Worm (Caenorhabditis elegans) whole organism, late embryonic: ENCODE measurements around the gene B0222.11.

Experiments
- C38D4.7 ChIP-seq: fragments of 200-800 bp; sonication (Bioruptor generic); optimal IDR thresholded peaks from 2 replicates; lab custom pipeline; 2018; ENCODE audit warnings: mild to moderate bottlenecking, missing genetic modification characterization, moderate library complexity, missing compliant biosample characterization
- K02D7.2 ChIP-seq: sonication (generic microtip); optimal IDR thresholded peaks from 2 replicates; lab custom pipeline; 2017; ENCODE audit warnings: mild to moderate bottlenecking, missing genetic modification characterization, missing compliant biosample characterization
- K09A11.1 ChIP-seq: sonication (generic microtip); optimal IDR thresholded peaks from 2 replicates; lab custom pipeline; 2017; ENCODE audit warnings: antibody characterized with exemption, mild to moderate bottlenecking, missing genetic modification characterization, missing compliant biosample characterization; ENCODE audit not compliant: insufficient read depth
- Y22D7AL.16 ChIP-seq: sonication (generic microtip); optimal IDR thresholded peaks from 2 replicates; lab custom pipeline; 2016; ENCODE audit warnings: missing genetic modification characterization, missing compliant biosample characterization
- ahr-1 ChIP-seq: sonication (generic microtip); optimal IDR thresholded peaks from 2 replicates; lab custom pipeline; 2016; ENCODE audit warnings: missing genetic modification characterization, missing compliant biosample characterization
- ama-1 ChIP-seq: fragments of 150-350 bp; optimal IDR thresholded peaks from 2 replicates; lab custom pipeline; 2014
- ceh-14 ChIP-seq: sonication (generic microtip); optimal IDR thresholded peaks from 2 replicates; lab custom pipeline; 2016; ENCODE audit warnings: missing genotype, missing genetic modification characterization, missing compliant biosample characterization
- ceh-18 ChIP-seq: sonication (generic microtip); optimal IDR thresholded peaks from 2 replicates; lab custom pipeline; 2016; ENCODE audit warnings: missing genetic modification characterization, missing compliant biosample characterization
- ceh-19 ChIP-seq: fragments of 200-800 bp; sonication (Bioruptor generic); optimal IDR thresholded peaks from 2 replicates; lab custom pipeline; 2018; ENCODE audit warnings: mild to moderate bottlenecking, missing genetic modification characterization, missing compliant biosample characterization
- ceh-2 ChIP-seq: sonication (generic microtip); optimal IDR thresholded peaks from 2 replicates; lab custom pipeline; 2016; ENCODE audit warnings: missing genotype, missing genetic modification characterization, missing compliant biosample characterization
- ceh-24 ChIP-seq: sonication (generic microtip); optimal IDR thresholded peaks from 2 replicates; lab custom pipeline; 2016; ENCODE audit warnings: mild to moderate bottlenecking, missing genetic modification characterization, missing compliant biosample characterization
- ceh-30 ChIP-seq: fragments of 150-350 bp; optimal IDR thresholded peaks from 2 replicates; lab custom pipeline; 2014; ENCODE audit warnings: missing biosample characterization, missing genetic modification characterization
- ceh-34 ChIP-seq: sonication (generic microtip); optimal IDR thresholded peaks from 2 replicates; lab custom pipeline; 2016; ENCODE audit warnings: mild to moderate bottlenecking, missing genetic modification characterization, missing compliant biosample characterization
- ceh-45 ChIP-seq: fragments of 200-800 bp; sonication (Bioruptor generic); IDR thresholded peaks from 2 replicates; pipeline ENCODE4 v1.3.6; 2022; ENCODE audit warnings: missing genetic modification reagents, missing genetic modification characterization, missing compliant biosample characterization
- ceh-9 ChIP-seq: sonication (generic microtip); optimal IDR thresholded peaks from 2 replicates; lab custom pipeline; 2016; ENCODE audit warnings: mild to moderate bottlenecking, missing genetic modification characterization, inconsistent platforms, missing compliant biosample characterization
- che-1 ChIP-seq: sonication (generic microtip); optimal IDR thresholded peaks from 2 replicates; lab custom pipeline; 2016; ENCODE audit warnings: mild to moderate bottlenecking, missing genetic modification characterization, missing compliant biosample characterization
- dmd-4 ChIP-seq: sonication (generic microtip); optimal IDR thresholded peaks from 2 replicates; lab custom pipeline; 2016; ENCODE audit warnings: borderline replicate concordance, missing genetic modification characterization, missing compliant biosample characterization
- elt-2 ChIP-seq: sonication (generic microtip); optimal IDR thresholded peaks from 2 replicates; lab custom pipeline; 2016; ENCODE audit warnings: missing genetic modification reagents, missing genetic modification characterization, missing compliant biosample characterization
- eyg-1 ChIP-seq: sonication (generic microtip); optimal IDR thresholded peaks from 2 replicates; lab custom pipeline; 2016; ENCODE audit warnings: missing genotype, missing genetic modification characterization, missing compliant biosample characterization
- fax-1 ChIP-seq: sonication (generic microtip); optimal IDR thresholded peaks from 2 replicates; lab custom pipeline; 2016; ENCODE audit warnings: missing genotype, missing genetic modification characterization, missing compliant biosample characterization
- fkh-6 ChIP-seq: sonication (generic microtip); optimal IDR thresholded peaks from 2 replicates; lab custom pipeline; 2016; ENCODE audit warnings: missing genetic modification characterization, missing compliant biosample characterization
- gmeb-2 ChIP-seq: sonication (generic microtip); optimal IDR thresholded peaks from 2 replicates; lab custom pipeline; 2016; ENCODE audit warnings: missing genetic modification characterization, inconsistent platforms, missing compliant biosample characterization
- hlh-15 ChIP-seq: sonication (generic microtip); optimal IDR thresholded peaks from 2 replicates; lab custom pipeline; 2016; ENCODE audit warnings: missing genetic modification characterization, missing compliant biosample characterization
- hlh-8 ChIP-seq: sonication (generic microtip); optimal IDR thresholded peaks from 2 replicates; lab custom pipeline; 2016; ENCODE audit warnings: missing genotype, missing genetic modification characterization, missing compliant biosample characterization
- lim-6 ChIP-seq: sonication (generic microtip); optimal IDR thresholded peaks from 2 replicates; lab custom pipeline; 2016; ENCODE audit warnings: missing genetic modification characterization, missing compliant biosample characterization
- lin-11 ChIP-seq: fragments of 200-800 bp; sonication (Bioruptor generic); optimal IDR thresholded peaks from 2 replicates; lab custom pipeline; 2018; ENCODE audit warnings: mild to moderate bottlenecking, missing genetic modification characterization, missing compliant biosample characterization
- madf-2 ChIP-seq: sonication (generic microtip); optimal IDR thresholded peaks from 2 replicates; lab custom pipeline; 2017; ENCODE audit warnings: missing genetic modification characterization, missing compliant biosample characterization
- nfya-1 ChIP-seq: sonication (generic microtip); optimal IDR thresholded peaks from 2 replicates; lab custom pipeline; 2017; ENCODE audit warnings: missing genetic modification characterization, mild to moderate bottlenecking, missing compliant biosample characterization, antibody characterized with exemption, moderate library complexity
- nhr-11 ChIP-seq: fragments of 150-350 bp; optimal IDR thresholded peaks from 2 replicates; lab custom pipeline; 2014; ENCODE audit warnings: missing biosample characterization, missing genetic modification characterization
- nhr-232 ChIP-seq: sonication (generic microtip); optimal IDR thresholded peaks from 2 replicates; lab custom pipeline; 2016; ENCODE audit warnings: missing genetic modification characterization, missing compliant biosample characterization
- odd-2 ChIP-seq: sonication (generic microtip); optimal IDR thresholded peaks from 2 replicates; lab custom pipeline; 2017; ENCODE audit warnings: antibody characterized with exemption, mild to moderate bottlenecking, missing genetic modification characterization, missing compliant biosample characterization
- pax-1 ChIP-seq: fragments of 150-350 bp; optimal IDR thresholded peaks from 2 replicates; lab custom pipeline; 2014; ENCODE audit warnings: missing biosample characterization, missing genetic modification characterization
- pha-2 ChIP-seq: sonication (generic microtip); optimal IDR thresholded peaks from 2 replicates; lab custom pipeline; 2017; ENCODE audit warnings: mild to moderate bottlenecking, missing genetic modification characterization, missing compliant biosample characterization
- pha-4 ChIP-seq: fragments of 150-350 bp; optimal IDR thresholded peaks from 2 replicates; lab custom pipeline; 2018; ENCODE audit warnings: missing biosample characterization, missing genetic modification reagents, missing genetic modification characterization
- ref-2 ChIP-seq: sonication (generic microtip); optimal IDR thresholded peaks from 2 replicates; lab custom pipeline; 2016; ENCODE audit warnings: missing genetic modification characterization, missing compliant biosample characterization
- rnt-1 ChIP-seq: sonication (generic microtip); optimal IDR thresholded peaks from 2 replicates; lab custom pipeline; 2016; ENCODE audit warnings: missing genetic modification characterization, missing compliant biosample characterization
- sox-4 ChIP-seq: sonication (generic microtip); optimal IDR thresholded peaks from 2 replicates; lab custom pipeline; 2017; ENCODE audit warnings: mild to moderate bottlenecking, missing genetic modification characterization, inconsistent platforms, missing compliant biosample characterization
- syd-9 ChIP-seq: sonication (generic microtip); optimal IDR thresholded peaks from 2 replicates; lab custom pipeline; 2016; ENCODE audit warnings: mild to moderate bottlenecking, missing genetic modification characterization, moderate library complexity, missing compliant biosample characterization
- tbx-2 ChIP-seq: sonication (generic microtip); optimal IDR thresholded peaks from 2 replicates; lab custom pipeline; 2016; ENCODE audit warnings: missing genetic modification characterization, missing compliant biosample characterization
- tbx-7 ChIP-seq: sonication (generic microtip); optimal IDR thresholded peaks from 2 replicates; lab custom pipeline; 2016; ENCODE audit warnings: missing genotype, missing genetic modification characterization, missing compliant biosample characterization
- ttx-3 ChIP-seq: sonication (generic microtip); optimal IDR thresholded peaks from 2 replicates; lab custom pipeline; 2016; ENCODE audit warnings: missing genetic modification reagents, missing genetic modification characterization, missing compliant biosample characterization
- unc-3 ChIP-seq, 2 experiments: fragments of 200-800 bp in 1 of 2; sonication (Bioruptor generic) in 1 of 2; sonication (generic microtip) in 1 of 2; conservative IDR thresholded peaks in 1 of 2; optimal IDR thresholded peaks in 1 of 2; 2 replicates each; pipeline versions ENCODE4 v1.3.6 to Lab custom; 2016 to 2022; ENCODE audit warnings: missing compliant biosample characterization in 2 of 2, missing genetic modification characterization in 2 of 2, missing genetic modification reagents in 1 of 2
- unc-42 ChIP-seq: sonication (generic microtip); optimal IDR thresholded peaks from 2 replicates; lab custom pipeline; 2016; ENCODE audit warnings: missing genotype, missing genetic modification characterization, missing compliant biosample characterization
- unc-86 ChIP-seq: sonication (generic microtip); optimal IDR thresholded peaks from 2 replicates; lab custom pipeline; 2016; ENCODE audit warnings: missing genetic modification characterization, missing compliant biosample characterization

The B0222.11 gene

DNA sequence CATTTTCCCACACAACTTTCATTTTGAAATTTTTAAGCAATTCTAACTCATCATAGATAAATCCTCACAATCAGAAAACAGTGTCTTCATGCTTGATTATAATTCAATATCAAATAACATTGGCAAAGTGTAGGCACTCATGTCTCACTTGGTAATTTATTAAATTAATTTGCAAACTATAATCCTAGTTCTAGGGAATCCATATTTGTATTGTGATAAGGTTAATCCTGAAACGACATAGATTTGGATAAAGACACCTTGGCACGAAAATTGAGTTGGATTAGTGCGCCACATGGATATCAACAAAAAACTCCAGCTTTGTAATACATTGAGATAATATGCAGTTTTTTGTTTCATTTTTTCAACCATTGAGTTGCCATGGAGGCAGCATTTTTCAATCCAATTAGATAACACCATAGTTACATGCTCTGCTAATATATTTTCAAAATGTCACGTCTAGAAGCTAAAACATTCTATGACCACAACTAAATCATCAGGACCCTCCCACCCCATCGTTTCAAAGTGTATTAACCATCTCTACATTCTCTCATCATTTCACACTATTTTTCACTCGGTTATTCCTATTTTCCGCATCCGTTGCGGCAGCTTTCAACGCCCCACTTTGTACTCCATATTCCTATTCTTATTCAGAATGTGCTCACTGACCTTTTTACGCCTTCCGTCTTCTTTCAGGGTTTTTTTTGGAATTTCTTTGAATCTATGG lies 15.9 kb upstream of the B0222.11 start:
- TF ChIP-seq sox-4 (tag; lab: Kevin White, UChicago): no peak
- TF ChIP-seq pax-1 (tag; lab: Kevin White, UChicago): no peak
- TF ChIP-seq ceh-45 (GFP tag; lab: Robert Waterston, UW): no peak
- peak; percentile 64 for TF ChIP-seq unc-42
- no peak for TF ChIP-seq ama-1 (lab: Kevin White, UChicago)

ce11 chrV:9181669-9182250 lies 13.8 kb upstream of the B0222.11 start, which contains the start of gene ptr-1:
Gene ptr-1, minus strand, starts transcription at chrV:9181719.
- TF ChIP-seq gmeb-2 (tag; lab: Kevin White, UChicago) (no peak), K09A11.1 (tag; lab: Kevin White, UChicago) (no peak), ahr-1 (tag; lab: Kevin White, UChicago) (no peak), tbx-2 (tag; lab: Kevin White, UChicago) (no peak), hlh-15 (tag; lab: Kevin White, UChicago) (no peak), Y22D7AL.16 (tag; lab: Kevin White, UChicago) (no peak), ceh-14 (tag; lab: Kevin White, UChicago) (no peak), lim-6 (tag; lab: Kevin White, UChicago) (no peak), syd-9 (tag; lab: Kevin White, UChicago) (no peak), sox-4 (tag; lab: Kevin White, UChicago) (no peak), dmd-4 (no peak), ceh-30 (no peak), ttx-3 (tag; lab: Kevin White, UChicago) (no peak), ama-1 (lab: Kevin White, UChicago) (no peak)
- TF ChIP-seq, all 69 proteins: peak for 0

ce11 chrV:9175218-9175837 lies 7.3 kb upstream of the B0222.11 start, which contains the start of gene spas-1:
Gene spas-1, plus strand, starts transcription at chrV:9175789.
- TF ChIP-seq unc-86: no peak
- peak; percentile 13 for TF ChIP-seq eyg-1
- TF ChIP-seq dmd-4: no peak
- peak; percentile 39 for TF ChIP-seq ceh-30
- TF ChIP-seq lin-11 (tag; lab: Kevin White, UChicago): no peak
- TF ChIP-seq nhr-232 (tag; lab: Kevin White, UChicago): peak; percentile 26
- TF ChIP-seq ceh-34: peak; percentile 82
- no peak for TF ChIP-seq ref-2 (tag; lab: Kevin White, UChicago)
- TF ChIP-seq fkh-6 (tag; lab: Kevin White, UChicago): peak; percentile 42
- peak; percentile 18 for TF ChIP-seq C38D4.7 (GFP tag; lab: Kevin White, UChicago)
- TF ChIP-seq che-1: peak; percentile 29
- TF ChIP-seq ahr-1 (tag; lab: Kevin White, UChicago): no peak
- peak; percentile 55 for TF ChIP-seq ceh-18 (tag; lab: Kevin White, UChicago)
- no peak for TF ChIP-seq lim-6 (tag; lab: Kevin White, UChicago)
- TF ChIP-seq hlh-8: no peak
- no peak for TF ChIP-seq pha-2 (tag; lab: Kevin White, UChicago)
- no peak for TF ChIP-seq unc-3 (GFP tag; conservative IDR thresholded peaks at IDR 0.05; lab: Robert Waterston, UW)
- peak; percentile 52 for TF ChIP-seq unc-3 (tag; optimal IDR thresholded peaks at IDR 0.05; lab: Kevin White, UChicago)
- no peak for TF ChIP-seq ceh-9 (tag; lab: Kevin White, UChicago)
- TF ChIP-seq rnt-1: peak; percentile 41
- no peak for TF ChIP-seq ceh-24
- no peak for TF ChIP-seq tbx-7 (tag; lab: Kevin White, UChicago)
- peak; percentile 79 for TF ChIP-seq elt-2 (tag; lab: Kevin White, UChicago)
- TF ChIP-seq odd-2: no peak
- no peak for TF ChIP-seq fax-1
- no peak for TF ChIP-seq pax-1 (tag; lab: Kevin White, UChicago)
- peak; percentile 55 for TF ChIP-seq ceh-14 (tag; lab: Kevin White, UChicago)
- TF ChIP-seq ceh-2: peak; percentile 34
- TF ChIP-seq madf-2 (tag; lab: Kevin White, UChicago): peak; percentile 8
- peak; percentile 53 for TF ChIP-seq ceh-19 (GFP tag; lab: Kevin White, UChicago)
- no peak for TF ChIP-seq pha-4 (tag; lab: Kevin White, UChicago)
- TF ChIP-seq hlh-15 (tag; lab: Kevin White, UChicago): no peak
- TF ChIP-seq K02D7.2: no peak
- peak; percentile 75 for TF ChIP-seq tbx-2 (tag; lab: Kevin White, UChicago)
- peak; percentile 34 for TF ChIP-seq K09A11.1 (tag; lab: Kevin White, UChicago)
- TF ChIP-seq nhr-11 (tag; lab: Kevin White, UChicago): no peak
- TF ChIP-seq nfya-1: peak; percentile 76
